Worm (Caenorhabditis elegans) whole organism, late embryonic: Measurements from ENCODE around the gene srw-14.

ENCODE experiments used
- C38D4.7 ChIP-seq: fragments of 200-800 bp; sonication (Bioruptor generic); optimal IDR thresholded peaks from 2 replicates; lab custom pipeline; 2018; ENCODE audit warnings: mild to moderate bottlenecking, missing genetic modification characterization, moderate library complexity, missing compliant biosample characterization
- F13H6.1 ChIP-seq: sonication (generic microtip); optimal IDR thresholded peaks from 2 replicates; lab custom pipeline; 2016; ENCODE audit warnings: missing genetic modification characterization, missing compliant biosample characterization
- K02D7.2 ChIP-seq: sonication (generic microtip); optimal IDR thresholded peaks from 2 replicates; lab custom pipeline; 2017; ENCODE audit warnings: mild to moderate bottlenecking, missing genetic modification characterization, missing compliant biosample characterization
- ceh-22 ChIP-seq: sonication (generic microtip); optimal IDR thresholded peaks from 2 replicates; lab custom pipeline; 2017; ENCODE audit warnings: missing biosample characterization, missing genetic modification characterization
- ceh-24 ChIP-seq: sonication (generic microtip); optimal IDR thresholded peaks from 2 replicates; lab custom pipeline; 2016; ENCODE audit warnings: mild to moderate bottlenecking, missing genetic modification characterization, missing compliant biosample characterization
- ceh-34 ChIP-seq: sonication (generic microtip); optimal IDR thresholded peaks from 2 replicates; lab custom pipeline; 2016; ENCODE audit warnings: mild to moderate bottlenecking, missing genetic modification characterization, missing compliant biosample characterization
- ceh-45 ChIP-seq: fragments of 200-800 bp; sonication (Bioruptor generic); IDR thresholded peaks from 2 replicates; pipeline ENCODE4 v1.3.6; 2022; ENCODE audit warnings: missing genetic modification reagents, missing genetic modification characterization, missing compliant biosample characterization
- ceh-48 ChIP-seq: sonication (generic microtip); optimal IDR thresholded peaks from 2 replicates; lab custom pipeline; 2016; ENCODE audit warnings: missing genetic modification characterization, inconsistent platforms, missing compliant biosample characterization
- che-1 ChIP-seq: sonication (generic microtip); optimal IDR thresholded peaks from 2 replicates; lab custom pipeline; 2016; ENCODE audit warnings: mild to moderate bottlenecking, missing genetic modification characterization, missing compliant biosample characterization
- elt-2 ChIP-seq: sonication (generic microtip); optimal IDR thresholded peaks from 2 replicates; lab custom pipeline; 2016; ENCODE audit warnings: missing genetic modification reagents, missing genetic modification characterization, missing compliant biosample characterization
- elt-4 ChIP-seq: sonication (generic microtip); optimal IDR thresholded peaks from 2 replicates; lab custom pipeline; 2016; ENCODE audit warnings: missing genetic modification characterization, missing compliant biosample characterization
- ets-4 ChIP-seq: sonication (generic microtip); optimal IDR thresholded peaks from 2 replicates; lab custom pipeline; 2016; ENCODE audit warnings: missing genetic modification characterization, missing compliant biosample characterization
- hlh-6 ChIP-seq: sonication (generic microtip); optimal IDR thresholded peaks from 2 replicates; lab custom pipeline; 2016; ENCODE audit warnings: missing genotype, missing genetic modification characterization, missing compliant biosample characterization
- hlh-8 ChIP-seq: sonication (generic microtip); optimal IDR thresholded peaks from 2 replicates; lab custom pipeline; 2016; ENCODE audit warnings: missing genotype, missing genetic modification characterization, missing compliant biosample characterization
- mec-3 ChIP-seq: sonication (generic microtip); optimal IDR thresholded peaks from 2 replicates; lab custom pipeline; 2016; ENCODE audit warnings: borderline replicate concordance, missing genetic modification characterization, missing compliant biosample characterization
- pat-9 ChIP-seq: fragments of 200-800 bp; sonication (Bioruptor generic); optimal IDR thresholded peaks from 2 replicates; lab custom pipeline; 2018; ENCODE audit warnings: mild to moderate bottlenecking, missing genetic modification characterization, moderate library complexity, missing compliant biosample characterization
- pha-4 ChIP-seq: fragments of 150-350 bp; optimal IDR thresholded peaks from 2 replicates; lab custom pipeline; 2018; ENCODE audit warnings: missing biosample characterization, missing genetic modification reagents, missing genetic modification characterization
- syd-9 ChIP-seq: sonication (generic microtip); optimal IDR thresholded peaks from 2 replicates; lab custom pipeline; 2016; ENCODE audit warnings: mild to moderate bottlenecking, missing genetic modification characterization, moderate library complexity, missing compliant biosample characterization
- unc-3 ChIP-seq, 2 experiments: fragments of 200-800 bp in 1 of 2; sonication (Bioruptor generic) in 1 of 2; sonication (generic microtip) in 1 of 2; conservative IDR thresholded peaks in 1 of 2; optimal IDR thresholded peaks in 1 of 2; 2 replicates each; pipeline versions ENCODE4 v1.3.6 to Lab custom; 2016 to 2022; ENCODE audit warnings: missing compliant biosample characterization in 2 of 2, missing genetic modification characterization in 2 of 2, missing genetic modification reagents in 1 of 2
- unc-55 ChIP-seq: sonication (generic microtip); optimal IDR thresholded peaks from 2 replicates; lab custom pipeline; 2017; ENCODE audit warnings: missing biosample characterization, missing genetic modification reagents, missing genetic modification characterization
- zip-5 ChIP-seq: sonication (generic microtip); optimal IDR thresholded peaks from 2 replicates; lab custom pipeline; 2016; ENCODE audit warnings: missing genetic modification characterization, missing compliant biosample characterization

Gene srw-14

DNA sequence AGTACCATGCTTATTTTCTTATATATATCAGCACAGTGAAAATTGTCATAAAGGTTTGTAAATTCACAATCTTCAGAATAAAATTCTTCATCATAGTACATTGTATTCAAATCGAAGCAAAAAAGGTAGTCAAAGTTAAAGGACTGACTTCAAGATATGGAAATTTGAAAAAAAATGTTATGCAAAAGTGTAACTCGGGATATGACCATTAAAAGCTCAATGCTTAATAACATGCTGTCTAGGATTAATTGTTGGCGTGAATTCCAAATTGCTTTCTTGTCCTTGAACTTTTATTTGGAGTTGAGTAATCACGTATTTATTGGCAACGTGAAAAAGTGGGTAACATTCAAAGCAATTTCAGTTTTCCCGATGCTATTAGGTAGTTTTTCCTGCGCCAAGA, 49.0 kb downstream of the srw-14 start, which contains the start of gene srw-16:
Gene srw-16, minus strand, starts transcription at position 101 of the 400 bp plus-strand sequence.
- TF ChIP-seq ceh-22 (tag; lab: Kevin White, UChicago), result no peak
- TF ChIP-seq C38D4.7 (GFP tag; lab: Kevin White, UChicago), result no peak
- no peak for TF ChIP-seq che-1 (tag; lab: Kevin White, UChicago)
- no peak for TF ChIP-seq F13H6.1 (tag; lab: Kevin White, UChicago)
- TF ChIP-seq ets-4 (tag; lab: Kevin White, UChicago), result no peak
- TF ChIP-seq zip-5 (tag; lab: Kevin White, UChicago), result no peak
- TF ChIP-seq ceh-48, result no peak
- no peak for TF ChIP-seq K02D7.2
- TF ChIP-seq elt-4 (tag; lab: Kevin White, UChicago), result no peak
- no peak for TF ChIP-seq ceh-34
- no peak for TF ChIP-seq hlh-6
- TF ChIP-seq elt-2, result no peak
- TF ChIP-seq pat-9, result no peak
- no peak for TF ChIP-seq unc-3 (GFP tag; conservative IDR thresholded peaks at IDR 0.05; lab: Robert Waterston, UW)
- no peak for TF ChIP-seq unc-3 (tag; optimal IDR thresholded peaks at IDR 0.05; lab: Kevin White, UChicago)
- TF ChIP-seq ceh-24 (tag; lab: Kevin White, UChicago), result no peak
- no peak for TF ChIP-seq mec-3 (tag; lab: Kevin White, UChicago)
- no peak for TF ChIP-seq pha-4 (tag; lab: Kevin White, UChicago)

DNA sequence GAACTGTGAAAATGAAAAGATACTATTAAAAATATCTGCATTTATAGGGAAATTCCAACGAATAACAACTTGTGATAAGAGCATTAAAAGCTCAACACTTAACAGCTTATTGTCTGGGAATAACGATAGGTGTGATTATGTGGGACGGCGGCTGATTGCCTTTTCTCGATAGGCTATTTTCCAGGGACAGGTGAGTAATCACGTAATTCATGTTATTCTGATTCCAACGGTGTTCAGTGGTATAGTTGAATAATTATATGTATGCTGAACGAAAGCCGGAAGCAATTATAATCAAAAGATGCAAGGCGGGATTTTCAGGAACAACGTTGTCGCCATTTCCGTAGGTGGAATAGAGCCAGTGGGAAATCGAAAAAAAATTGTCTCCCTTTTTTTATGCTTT, 51.2 kb downstream of the srw-14 start, which contains the start of gene srw-17:
Gene srw-17, minus strand, starts transcription at position 101 of the 400 bp plus-strand sequence.
- TF ChIP-seq F13H6.1 (tag; lab: Kevin White, UChicago) (no peak), elt-2 (no peak), pat-9 (no peak), hlh-8 (no peak), ceh-45 (GFP tag; lab: Robert Waterston, UW) (no peak), syd-9 (no peak), elt-4 (tag; lab: Kevin White, UChicago) (no peak), unc-55 (GFP tag; lab: Kevin White, UChicago) (no peak)
